Fruit fly (Drosophila melanogaster): ENCODE results near the gene Cyp4e3.

dm6 chr2L:9782176-9782581 is 32.3 kb upstream of the Cyp4e3 start, which contains the start of gene IP3K1:
- TF ChIP-seq Dif (GFP tag; optimal IDR thresholded peaks at IDR 0.05; ENCODE audit: partially characterized antibody) (peak; percentile 98), Abd-B (GFP tag; optimal IDR thresholded peaks at IDR 0.05) (no peak), Jra (GFP tag; optimal IDR thresholded peaks at IDR 0.05) (peak; percentile 52), dl (GFP tag; optimal IDR thresholded peaks at IDR 0.05; ENCODE audit: insufficient read depth in 1 of 2, partially characterized antibody in 2 of 2) (peak; percentile 97 to 98), sage (GFP tag; optimal IDR thresholded peaks at IDR 0.05) (no peak), CrebA (GFP tag; optimal IDR thresholded peaks at IDR 0.05; ENCODE audit: borderline replicate concordance) (no peak), psq (GFP tag; optimal IDR thresholded peaks at IDR 0.05) (no peak), OdsH (GFP tag; optimal IDR thresholded peaks at IDR 0.05) (peak; percentile 51), br (GFP tag; optimal IDR thresholded peaks at IDR 0.05) (peak; percentile 67), Myc (optimal IDR thresholded peaks at IDR 0.05) (no peak), brk (GFP tag; optimal IDR thresholded peaks at IDR 0.05) (no peak)

Data from whole organism, wandering third instar larva.